Worm (Caenorhabditis elegans): ENCODE measurements around the gene F42A9.7.

Gene F42A9.7

DNA sequence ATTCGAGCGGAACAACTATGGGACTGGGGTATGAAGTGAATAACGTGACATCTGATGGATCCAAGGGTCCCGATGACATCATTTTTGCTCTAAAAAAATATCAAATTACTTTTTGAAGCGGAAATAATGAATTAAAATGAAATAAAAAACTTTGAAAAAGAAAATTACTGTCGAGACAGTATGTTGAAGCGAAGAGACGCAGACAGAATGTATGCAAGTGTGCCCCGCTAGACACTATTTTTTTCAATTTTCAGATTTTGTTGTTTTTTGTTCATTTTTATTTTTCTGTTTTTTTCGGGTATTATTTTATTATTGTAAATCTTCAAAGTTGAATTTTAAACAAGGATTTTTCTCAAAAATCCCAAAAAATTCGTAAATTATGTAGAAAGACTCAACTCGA is 1.8 kb upstream of the F42A9.7 start, which contains the start of gene F42A9.8:
TSS of gene F42A9.8 (minus strand) at position 88 of the 400 bp plus-strand sequence.
- TF ChIP-seq lsy-27 (tag; optimal IDR thresholded peaks at IDR 0.05; ENCODE audit: borderline replicate concordance, insufficient read depth) (no peak), D2030.7 (GFP tag; IDR thresholded peaks at IDR 0.05) (no peak), B0261.1 (tag; optimal IDR thresholded peaks at IDR 0.05) (no peak), F37B4.10 (GFP tag; IDR thresholded peaks at IDR 0.05) (no peak), nhr-120 (GFP tag; IDR thresholded peaks at IDR 0.05) (no peak), xnd-1 (tag; optimal IDR thresholded peaks at IDR 0.05) (no peak), hsf-1 (GFP tag; IDR thresholded peaks at IDR 0.05) (no peak), ztf-25 (GFP tag; IDR thresholded peaks at IDR 0.05) (no peak), mxl-1 (tag; optimal IDR thresholded peaks at IDR 0.05) (no peak), Y79H2A.3 (GFP tag; conservative IDR thresholded peaks at IDR 0.05) (no peak), nfya-1 (tag; optimal IDR thresholded peaks at IDR 0.05; ENCODE audit: borderline replicate concordance, insufficient read depth) (no peak), snpc-3.4 (tag; optimal IDR thresholded peaks at IDR 0.05) (peak; percentile 10), ztf-6 (GFP tag; IDR thresholded peaks at IDR 0.05) (no peak), madf-10 (tag; optimal IDR thresholded peaks at IDR 0.05) (no peak), dpl-1 (GFP tag; optimal IDR thresholded peaks at IDR 0.05) (no peak), hmg-1.2 (GFP tag; IDR thresholded peaks at IDR 0.05) (peak; percentile 96), let-607 (tag; optimal IDR thresholded peaks at IDR 0.05) (no peak)

- TF ChIP-seq Y56A3A.18 (GFP tag; IDR thresholded peaks at IDR 0.05), result no peak
- TF ChIP-seq B0336.3 (GFP tag; IDR thresholded peaks at IDR 0.05), result no peak
- no peak for TF ChIP-seq F57C9.4 (tag; optimal IDR thresholded peaks at IDR 0.05)
- TF ChIP-seq aptf-2 (GFP tag; conservative IDR thresholded peaks at IDR 0.05), result no peak
- TF ChIP-seq ets-4 (GFP tag; optimal IDR thresholded peaks at IDR 0.05), result no peak
- TF ChIP-seq nhr-179 (tag; optimal IDR thresholded peaks at IDR 0.05), result no peak
- no peak for TF ChIP-seq C17E4.6 (GFP tag; IDR thresholded peaks at IDR 0.05)
- no peak for TF ChIP-seq K12H6.12 (tag; optimal IDR thresholded peaks at IDR 0.05)
- TF ChIP-seq nfyb-1 (GFP tag; IDR thresholded peaks at IDR 0.05), result no peak
- TF ChIP-seq ceh-27 (GFP tag; optimal IDR thresholded peaks at IDR 0.05), result no peak
These were observed 1.6 kb downstream of the F42A9.7 start for ce11 chrIV:8615314-8615713.

- TF ChIP-seq F22D6.2 (tag; optimal IDR thresholded peaks at IDR 0.05) (no peak), nhr-80 (tag; optimal IDR thresholded peaks at IDR 0.05) (peak; percentile 57)
These were observed 2.3 kb downstream of the F42A9.7 start, which contains the start of gene cyp-33E3 for ce11 chrIV:8614680-8615079. TSS of gene cyp-33E3 (plus strand) at chrIV:8614995.

ce11 chrIV:8611886-8612542 is 4.9 kb downstream of the F42A9.7 start, which contains the start of the genes F42A9.17 and cyp-33E2:
TSS of gene F42A9.17 (minus strand) at chrIV:8611936.
TSS of gene cyp-33E2 (plus strand) at chrIV:8612334.
- TF ChIP-seq T26A5.8 (tag; optimal IDR thresholded peaks at IDR 0.05) (no peak), nhr-80 (tag; optimal IDR thresholded peaks at IDR 0.05) (peak; percentile 81)

DNA sequence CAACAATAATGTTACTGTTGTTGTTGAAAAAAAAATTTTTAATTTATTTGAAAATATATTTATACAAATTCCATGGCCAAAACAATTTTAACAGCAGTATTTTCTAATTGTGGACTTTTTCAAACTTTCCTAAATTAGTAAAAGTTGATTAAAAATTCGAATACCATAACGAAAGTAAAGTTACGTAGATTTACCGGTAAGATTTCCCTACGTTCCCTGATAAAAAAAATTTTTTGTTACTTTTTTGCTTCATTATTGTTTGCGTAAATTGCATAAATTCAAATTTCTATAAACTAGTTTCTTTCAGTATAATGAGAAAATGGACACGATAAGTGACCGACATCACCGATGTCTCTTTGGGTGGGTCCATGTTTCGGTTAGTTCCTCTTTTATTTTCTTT is 8.0 kb downstream of the F42A9.7 start, which contains the start of gene F42A9.6:
TSS of gene F42A9.6 (plus strand) at position 301 of the 400 bp plus-strand sequence.
- no peak for TF ChIP-seq Y95B8A.8 (GFP tag; IDR thresholded peaks at IDR 0.05)
- no peak for TF ChIP-seq ceh-58 (GFP tag; IDR thresholded peaks at IDR 0.05)
- TF ChIP-seq Y67H2A.10 (GFP tag; conservative IDR thresholded peaks at IDR 0.05), result no peak
- TF ChIP-seq hlh-26 (GFP tag; conservative IDR thresholded peaks at IDR 0.05), result no peak
- no peak for TF ChIP-seq F55B11.4 (tag; optimal IDR thresholded peaks at IDR 0.05; ENCODE audit: borderline replicate concordance, insufficient read depth)
- no peak for TF ChIP-seq mel-28 (tag; optimal IDR thresholded peaks at IDR 0.05; ENCODE audit: borderline replicate concordance)
- TF ChIP-seq him-1 (tag; optimal IDR thresholded peaks at IDR 0.05), result no peak
- no peak for TF ChIP-seq somi-1 (GFP tag; optimal IDR thresholded peaks at IDR 0.05)
- no peak for TF ChIP-seq B0261.1 (tag; optimal IDR thresholded peaks at IDR 0.05)
- TF ChIP-seq nfya-1 (tag; optimal IDR thresholded peaks at IDR 0.05; ENCODE audit: borderline replicate concordance, insufficient read depth), result no peak
- TF ChIP-seq D2030.7 (GFP tag; IDR thresholded peaks at IDR 0.05), result no peak
- TF ChIP-seq egl-18 (GFP tag; IDR thresholded peaks at IDR 0.05), result no peak
- TF ChIP-seq chd-7 (tag; optimal IDR thresholded peaks at IDR 0.05), result no peak
- no peak for TF ChIP-seq xnd-1 (tag; optimal IDR thresholded peaks at IDR 0.05)
- no peak for TF ChIP-seq T07F8.4 (tag; optimal IDR thresholded peaks at IDR 0.05)
- TF ChIP-seq zim-3 (tag; optimal IDR thresholded peaks at IDR 0.05), result no peak
- no peak for TF ChIP-seq ztf-25 (GFP tag; IDR thresholded peaks at IDR 0.05)

All from whole organism, young adult.